Worm (Caenorhabditis elegans): ENCODE measurements around the gene tos-1.
"Not testable (repeated sequence)": the region's sequence is repeated elsewhere in the genome, so short reads cannot be mapped to it uniquely, and the experiment has no call there.

Gene tos-1

DNA sequence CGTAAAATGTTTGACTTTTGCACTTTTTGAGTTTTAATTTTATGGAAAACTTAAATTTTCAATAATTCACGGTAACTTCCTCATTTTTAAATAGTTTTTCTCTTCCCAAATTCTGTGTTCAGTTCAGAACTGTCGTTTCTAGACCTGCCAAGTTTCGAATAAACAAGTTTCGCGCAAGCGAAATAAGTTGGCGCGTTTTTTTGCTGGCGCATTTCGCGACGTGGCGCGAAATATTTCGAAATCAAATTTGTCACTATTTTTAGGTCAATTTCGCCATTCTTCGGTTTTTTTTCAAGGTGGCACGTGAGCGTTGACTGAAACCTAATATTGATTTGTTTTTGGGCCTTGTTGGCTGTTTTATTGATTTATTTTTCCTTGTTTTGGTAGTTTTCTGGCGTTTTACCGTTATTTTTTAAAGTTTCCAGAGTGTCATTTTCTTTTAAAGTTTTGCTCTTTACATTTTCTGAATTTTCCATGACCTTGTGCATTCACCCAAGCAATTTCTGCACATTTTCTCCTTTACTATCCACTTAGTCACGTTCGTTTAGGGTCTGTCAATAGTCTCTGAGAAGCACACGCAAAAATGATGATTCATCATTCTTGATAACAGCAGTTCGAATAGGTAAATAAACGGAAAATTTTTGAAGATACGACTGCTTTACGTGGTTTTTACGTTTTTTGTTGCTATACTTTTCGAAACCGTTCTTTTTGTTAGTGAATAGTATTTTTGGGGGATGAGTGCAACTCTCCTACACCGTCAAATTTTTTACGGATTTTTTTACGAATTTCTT is 38.7 kb upstream of the tos-1 start:
- TF ChIP-seq daf-12 (tag; optimal IDR thresholded peaks at IDR 0.05): no peak
- TF ChIP-seq duxl-1 (tag; optimal IDR thresholded peaks at IDR 0.05; ENCODE audit: poor library complexity): no peak
- no peak for TF ChIP-seq skn-1 (tag; optimal IDR thresholded peaks at IDR 0.05)
- no peak for TF ChIP-seq aha-1 (tag)
- TF ChIP-seq nhr-42 (GFP tag; IDR thresholded peaks at IDR 0.05): no peak
- no peak for TF ChIP-seq ceh-28 (tag; optimal IDR thresholded peaks at IDR 0.05)
- peak; percentile 47; the same call in 1 of the 2 replicates for TF ChIP-seq mdt-29 (GFP tag; IDR thresholded peaks at IDR 0.05)
- no peak for TF ChIP-seq F10B5.3 (tag; optimal IDR thresholded peaks at IDR 0.05)
- no peak for TF ChIP-seq cey-2 (tag; optimal IDR thresholded peaks at IDR 0.05; ENCODE audit: borderline replicate concordance, insufficient read depth)
- no peak for TF ChIP-seq sdz-12 (GFP tag; optimal IDR thresholded peaks at IDR 0.05)
- TF ChIP-seq dmd-6 (GFP tag; IDR thresholded peaks at IDR 0.05): 0 out of 2 replicates have a peak, but pooled peaks have one; percentile 20
- TF ChIP-seq snpc-4 (tag; optimal IDR thresholded peaks at IDR 0.05): no peak
- no peak for TF ChIP-seq ctbp-1 (GFP tag; IDR thresholded peaks at IDR 0.05)
- peak; percentile 28 for TF ChIP-seq hlh-30 (tag; optimal IDR thresholded peaks at IDR 0.05; ENCODE audit: insufficient read depth)
- peak; percentile 86 for TF ChIP-seq Y48G9A.11 (GFP tag; IDR thresholded peaks at IDR 0.05)
- no peak for TF ChIP-seq mxl-2 (GFP tag; conservative IDR thresholded peaks at IDR 0.05)
- no peak for TF ChIP-seq rbr-2 (tag; optimal IDR thresholded peaks at IDR 0.05)
- TF ChIP-seq egl-27 (tag; optimal IDR thresholded peaks at IDR 0.05): no peak
- TF ChIP-seq pqm-1 (tag; optimal IDR thresholded peaks at IDR 0.05): peak; percentile 13
- TF ChIP-seq ceh-32 (tag; optimal IDR thresholded peaks at IDR 0.05; ENCODE audit: poor library complexity): no peak
- TF ChIP-seq dve-1 (tag; optimal IDR thresholded peaks at IDR 0.05; ENCODE audit: insufficient read depth): peak; percentile 8
- TF ChIP-seq daf-16 (GFP tag; optimal IDR thresholded peaks at IDR 0.05): no peak
- peak; percentile 60 for TF ChIP-seq daf-16 (tag; optimal IDR thresholded peaks at IDR 0.05)
- no peak for TF ChIP-seq pha-4 (GFP tag; IDR thresholded peaks at IDR 0.05)
- no peak for TF ChIP-seq pha-4 (tag; optimal IDR thresholded peaks at IDR 0.05)
- TF ChIP-seq ztf-7 (tag; optimal IDR thresholded peaks at IDR 0.05): no peak
- peak; percentile 4 for TF ChIP-seq dpl-1 (GFP tag; optimal IDR thresholded peaks at IDR 0.05)
- no peak for TF ChIP-seq ces-1 (GFP tag; optimal IDR thresholded peaks at IDR 0.05)
- peak; percentile 8 for TF ChIP-seq nhr-28 (tag; optimal IDR thresholded peaks at IDR 0.05)
- TF ChIP-seq lir-3 (tag; optimal IDR thresholded peaks at IDR 0.05): no peak
- no peak for TF ChIP-seq set-16 (GFP tag; IDR thresholded peaks at IDR 0.05)
- TF ChIP-seq F49E8.2 (tag; optimal IDR thresholded peaks at IDR 0.05; ENCODE audit: borderline replicate concordance): peak; percentile 87
- peak; percentile 68 for TF ChIP-seq unc-130 (GFP tag; optimal IDR thresholded peaks at IDR 0.05)

DNA sequence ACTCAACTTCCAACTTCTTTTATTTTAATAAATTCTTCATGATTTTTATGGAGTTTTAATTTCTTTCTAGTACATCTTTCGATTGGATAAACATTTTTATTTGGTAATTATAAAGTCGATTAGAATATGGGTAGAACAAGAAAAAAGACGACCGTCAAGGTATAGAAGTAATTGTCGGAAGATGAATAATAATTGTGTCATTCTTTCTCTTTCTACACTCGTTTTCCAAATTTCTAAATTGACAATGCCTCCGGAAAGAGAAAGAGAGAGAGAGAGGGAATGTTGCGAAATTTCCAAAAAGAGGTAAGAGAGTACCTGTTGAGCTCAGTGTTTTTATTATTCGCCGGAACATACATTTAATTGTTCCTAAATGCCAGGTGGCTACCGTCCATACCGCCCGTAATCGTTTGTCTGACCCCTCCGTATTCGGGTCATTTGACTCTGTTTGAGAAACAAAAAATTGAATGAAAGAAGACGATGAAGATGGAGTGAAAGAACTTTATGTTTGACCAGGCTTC is 37.9 kb upstream of the tos-1 start, which contains the start of gene E02C12.12:
TSS of gene E02C12.12 (minus strand) at position 468 of the 518 bp plus-strand sequence.
- no peak for TF ChIP-seq dmd-9 (GFP tag; IDR thresholded peaks at IDR 0.05)
- peak in 1 of 2 experiments; percentile 55 for TF ChIP-seq unc-62 (GFP tag; optimal IDR thresholded peaks at IDR 0.05 in 1 of 2)
- no peak for TF ChIP-seq unc-62 (tag; optimal IDR thresholded peaks at IDR 0.05)

DNA sequence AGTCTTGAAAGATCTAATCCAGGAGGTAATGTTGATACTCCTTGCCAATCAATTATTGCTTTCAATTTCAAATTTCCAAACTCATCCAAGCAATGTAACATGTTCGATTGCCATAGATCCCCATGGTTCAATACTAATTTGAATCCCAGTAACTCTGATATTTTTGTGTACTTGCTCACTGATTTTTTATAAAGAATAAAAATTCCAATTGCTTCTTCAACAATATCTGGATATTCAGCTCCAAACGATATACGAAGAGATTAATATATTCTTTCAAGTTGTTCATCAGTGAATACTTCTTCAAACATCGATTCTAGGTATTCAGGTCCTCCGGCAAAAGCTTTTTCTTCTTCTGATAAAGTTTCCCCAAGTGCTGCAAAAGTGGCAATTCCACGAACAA is 35.8 kb upstream of the tos-1 start, which contains the start of gene E02C12.11:
TSS of gene E02C12.11 (minus strand) at position 101 of the 400 bp plus-strand sequence.
- TF ChIP-seq dpl-1 (GFP tag; optimal IDR thresholded peaks at IDR 0.05); vab-7 (GFP tag; IDR thresholded peaks at IDR 0.05); F10B5.3 (tag; optimal IDR thresholded peaks at IDR 0.05): not testable (repeated sequence)

Measured in whole organism, L4 larva.